Worm (Caenorhabditis elegans): ENCODE results near the gene sphk-1.

DNA sequence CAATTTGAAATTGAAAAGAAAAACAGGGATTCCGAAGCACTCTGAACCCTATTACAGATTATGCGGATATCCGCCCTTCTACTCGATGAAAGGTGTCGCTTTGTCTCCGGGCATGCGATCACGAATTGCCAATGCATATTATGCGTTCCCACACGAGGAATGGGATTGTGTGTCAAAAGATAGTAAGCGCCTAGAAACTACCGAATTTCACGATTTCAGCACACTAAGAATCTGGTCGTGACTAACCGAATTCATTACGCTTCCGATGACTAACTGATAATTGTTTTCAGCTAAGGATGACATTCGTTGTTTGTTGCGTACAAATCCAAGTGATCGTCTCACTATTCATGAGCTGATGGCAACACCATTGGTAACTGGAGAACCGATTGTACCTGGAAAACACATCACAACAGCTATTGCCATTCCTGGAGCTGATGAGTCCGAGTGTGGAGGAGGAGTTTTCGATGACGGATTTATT is 44.9 kb upstream of the sphk-1 start:
- TF ChIP-seq klf-2 (GFP tag; conservative IDR thresholded peaks at IDR 0.05) (no peak), med-1 (GFP tag; optimal IDR thresholded peaks at IDR 0.05; ENCODE audit: insufficient read depth) (no peak), ztf-23 (GFP tag; IDR thresholded peaks at IDR 0.05) (no peak), ztf-29 (GFP tag; IDR thresholded peaks at IDR 0.05) (no peak), tab-1 (GFP tag; IDR thresholded peaks at IDR 0.05) (no peak)

Data from whole organism, midembryonic.